Worm (Caenorhabditis elegans) whole organism, L3 larva: ENCODE data around the gene erfa-3.

Source experiments
- R02D3.7 ChIP-seq: fragments of 150-350 bp; optimal IDR thresholded peaks from 2 replicates; lab custom pipeline; 2014; ENCODE audit warnings: missing biosample characterization, missing genetic modification characterization
- ZK546.5 ChIP-seq: sonication (generic microtip); optimal IDR thresholded peaks from 2 replicates; lab custom pipeline; 2017; ENCODE audit warnings: missing biosample characterization, missing genetic modification characterization
- aly-2 ChIP-seq: fragments of 150-350 bp; optimal IDR thresholded peaks from 2 replicates; lab custom pipeline; 2014; ENCODE audit warnings: missing biosample characterization, missing genetic modification characterization
- ama-1 ChIP-seq: fragments of 150-350 bp; optimal IDR thresholded peaks from 2 replicates; lab custom pipeline; 2018
- ceh-16 ChIP-seq: sonication (generic microtip); optimal IDR thresholded peaks from 2 replicates; lab custom pipeline; 2017; ENCODE audit warnings: missing biosample characterization, missing genetic modification characterization
- ceh-28 ChIP-seq: fragments of 150-350 bp; optimal IDR thresholded peaks from 2 replicates; lab custom pipeline; 2014; ENCODE audit warnings: missing biosample characterization, missing genetic modification reagents, missing genetic modification characterization
- ceh-9 ChIP-seq: sonication (generic microtip); optimal IDR thresholded peaks from 2 replicates; lab custom pipeline; 2018; ENCODE audit warnings: missing biosample characterization, missing genetic modification characterization
- daf-12 ChIP-seq: fragments of 150-350 bp; optimal IDR thresholded peaks from 2 replicates; lab custom pipeline; 2014; ENCODE audit warnings: missing biosample characterization, missing genetic modification reagents, missing genetic modification characterization
- egl-27 ChIP-seq: sonication (generic microtip); optimal IDR thresholded peaks from 4 replicates; lab custom pipeline; 2017; ENCODE audit warnings: missing biosample characterization, missing genetic modification reagents, missing genetic modification characterization
- egl-5 ChIP-seq: fragments of 150-350 bp; optimal IDR thresholded peaks from 2 replicates; lab custom pipeline; 2017; ENCODE audit warnings: missing biosample characterization, missing genetic modification reagents, missing genetic modification characterization, inconsistent platforms
- elt-2 ChIP-seq: sonication (generic microtip); optimal IDR thresholded peaks from 2 replicates; lab custom pipeline; 2016; ENCODE audit warnings: missing genetic modification reagents, mild to moderate bottlenecking, missing genetic modification characterization, missing compliant biosample characterization
- eor-1 ChIP-seq, 2 experiments: fragments of 150-350 bp; optimal IDR thresholded peaks; 2 replicates each; lab custom pipeline; 2014 to 2018; ENCODE audit warnings: missing biosample characterization in 2 of 2, missing genetic modification characterization in 2 of 2
- fkh-2 ChIP-seq: fragments of 150-350 bp; optimal IDR thresholded peaks from 2 replicates; lab custom pipeline; 2014; ENCODE audit warnings: missing biosample characterization, missing genetic modification reagents, missing genetic modification characterization
- hmg-11 ChIP-seq: sonication (generic microtip); optimal IDR thresholded peaks from 2 replicates; lab custom pipeline; 2016; ENCODE audit warnings: missing genetic modification characterization, missing compliant biosample characterization
- jun-1 ChIP-seq: fragments of 150-350 bp; optimal IDR thresholded peaks from 2 replicates; lab custom pipeline; 2014; ENCODE audit warnings: missing biosample characterization, missing genetic modification reagents, missing genetic modification characterization
- lin-15B ChIP-seq: fragments of 150-350 bp; optimal IDR thresholded peaks from 2 replicates; lab custom pipeline; 2014; ENCODE audit warnings: missing biosample characterization, missing genetic modification characterization
- lsy-12 ChIP-seq: sonication (generic microtip); optimal IDR thresholded peaks from 2 replicates; lab custom pipeline; 2016; ENCODE audit warnings: mild to moderate bottlenecking, missing genetic modification characterization, missing compliant biosample characterization
- mdl-1 ChIP-seq: fragments of 150-350 bp; optimal IDR thresholded peaks from 2 replicates; lab custom pipeline; 2014; ENCODE audit warnings: missing biosample characterization, missing genetic modification characterization
- mml-1 ChIP-seq: fragments of 150-350 bp; sonication (generic microtip); optimal IDR thresholded peaks from 3 replicates; lab custom pipeline; 2014; ENCODE audit warnings: missing biosample characterization, missing genetic modification characterization
- nfya-1 ChIP-seq: sonication (generic microtip); optimal IDR thresholded peaks from 2 replicates; lab custom pipeline; 2017; ENCODE audit warnings: missing genetic modification characterization, mild to moderate bottlenecking, missing compliant biosample characterization, antibody characterized with exemption, moderate library complexity; ENCODE audit not compliant: insufficient read depth
- nhr-23 ChIP-seq: fragments of 150-350 bp; optimal IDR thresholded peaks from 2 replicates; lab custom pipeline; 2014; ENCODE audit warnings: missing biosample characterization, missing genetic modification reagents, missing genetic modification characterization
- nhr-237 ChIP-seq: fragments of 150-350 bp; optimal IDR thresholded peaks from 2 replicates; lab custom pipeline; 2014; ENCODE audit warnings: missing biosample characterization, missing genetic modification characterization
- nhr-25 ChIP-seq: sonication (generic microtip); optimal IDR thresholded peaks from 2 replicates; lab custom pipeline; 2017; ENCODE audit warnings: missing biosample characterization, missing genetic modification characterization
- nhr-28 ChIP-seq: fragments of 150-350 bp; optimal IDR thresholded peaks from 2 replicates; lab custom pipeline; 2014; ENCODE audit warnings: missing biosample characterization, missing genetic modification characterization
- nhr-43 ChIP-seq: sonication (generic microtip); optimal IDR thresholded peaks from 2 replicates; lab custom pipeline; 2016; ENCODE audit warnings: mild to moderate bottlenecking, missing genetic modification characterization, missing compliant biosample characterization; ENCODE audit not compliant: poor library complexity, severe bottlenecking
- nhr-67 ChIP-seq: fragments of 150-350 bp; optimal IDR thresholded peaks from 2 replicates; lab custom pipeline; 2014; ENCODE audit warnings: missing biosample characterization, missing genetic modification characterization
- nhr-76 ChIP-seq: fragments of 150-350 bp; sonication (generic microtip); optimal IDR thresholded peaks from 5 replicates; lab custom pipeline; 2014; ENCODE audit warnings: missing biosample characterization, missing genetic modification characterization
- nhr-77 ChIP-seq: fragments of 150-350 bp; optimal IDR thresholded peaks from 2 replicates; lab custom pipeline; 2014; ENCODE audit warnings: missing biosample characterization, missing genetic modification characterization
- pha-4 ChIP-seq: fragments of 150-350 bp; optimal IDR thresholded peaks from 2 replicates; lab custom pipeline; 2014; ENCODE audit warnings: missing biosample characterization, missing genetic modification reagents, missing genetic modification characterization
- pqm-1 ChIP-seq: fragments of 150-350 bp; optimal IDR thresholded peaks from 2 replicates; lab custom pipeline; 2017; ENCODE audit warnings: missing biosample characterization, missing genetic modification characterization, inconsistent platforms
- skn-1 ChIP-seq: fragments of 150-350 bp; optimal IDR thresholded peaks from 2 replicates; lab custom pipeline; 2014; ENCODE audit warnings: missing biosample characterization, missing genetic modification characterization
- snpc-4 ChIP-seq: fragments of 150-350 bp; optimal IDR thresholded peaks from 2 replicates; lab custom pipeline; 2014; ENCODE audit warnings: missing biosample characterization, missing genetic modification characterization
- tbx-2 ChIP-seq: sonication (generic microtip); optimal IDR thresholded peaks from 2 replicates; lab custom pipeline; 2016; ENCODE audit warnings: mild to moderate bottlenecking, missing genetic modification characterization, missing compliant biosample characterization
- unc-39 ChIP-seq: sonication (generic microtip); optimal IDR thresholded peaks from 4 replicates; lab custom pipeline; 2017; ENCODE audit warnings: missing biosample characterization, missing genetic modification characterization
- unc-62 ChIP-seq: fragments of 150-350 bp; sonication (generic microtip); optimal IDR thresholded peaks from 4 replicates; lab custom pipeline; 2014; ENCODE audit warnings: missing biosample characterization, missing genetic modification reagents, missing genetic modification characterization
- zag-1 ChIP-seq: fragments of 150-350 bp; optimal IDR thresholded peaks from 2 replicates; lab custom pipeline; 2014; ENCODE audit warnings: missing biosample characterization, missing genetic modification characterization
- ztf-11 ChIP-seq: fragments of 150-350 bp; optimal IDR thresholded peaks from 2 replicates; lab custom pipeline; 2014; ENCODE audit warnings: missing biosample characterization, missing genetic modification characterization

The erfa-3 gene

DNA sequence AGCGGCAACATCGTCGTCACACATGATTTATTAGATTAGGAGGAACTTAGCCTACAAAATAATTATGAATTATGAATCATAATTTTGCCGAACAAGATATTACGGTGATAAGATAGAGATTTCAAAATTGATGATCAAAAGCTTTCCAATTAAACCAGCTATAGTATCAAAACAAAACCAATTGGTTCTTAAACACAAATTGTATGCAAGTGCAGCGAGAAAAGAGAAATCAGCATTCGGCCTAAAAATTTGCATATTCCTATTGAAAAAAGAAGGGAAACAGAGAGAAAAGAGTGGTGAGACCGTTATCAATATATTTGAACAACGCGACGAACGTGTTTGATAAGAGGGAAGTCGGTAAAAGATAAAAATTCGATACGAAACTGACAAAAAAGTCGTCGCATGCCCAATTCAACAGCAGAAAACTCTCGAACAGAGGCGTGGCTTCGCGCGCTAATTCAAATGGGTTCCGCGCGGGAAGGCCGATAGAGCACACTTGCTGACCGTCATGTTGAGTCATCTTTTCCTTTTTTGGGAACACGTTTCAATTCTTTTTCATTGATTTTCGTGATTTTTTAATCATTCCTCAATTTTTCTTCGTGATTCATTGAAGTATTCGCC lies 34.7 kb downstream of the erfa-3 start, which contains the start of gene act-2 (continued):
- TF ChIP-seq nhr-77: no peak
- no peak for TF ChIP-seq nhr-43 (tag; lab: Kevin White, UChicago)
- TF ChIP-seq tbx-2 (tag; lab: Kevin White, UChicago): peak; percentile 34
- TF ChIP-seq nhr-237: no peak

DNA sequence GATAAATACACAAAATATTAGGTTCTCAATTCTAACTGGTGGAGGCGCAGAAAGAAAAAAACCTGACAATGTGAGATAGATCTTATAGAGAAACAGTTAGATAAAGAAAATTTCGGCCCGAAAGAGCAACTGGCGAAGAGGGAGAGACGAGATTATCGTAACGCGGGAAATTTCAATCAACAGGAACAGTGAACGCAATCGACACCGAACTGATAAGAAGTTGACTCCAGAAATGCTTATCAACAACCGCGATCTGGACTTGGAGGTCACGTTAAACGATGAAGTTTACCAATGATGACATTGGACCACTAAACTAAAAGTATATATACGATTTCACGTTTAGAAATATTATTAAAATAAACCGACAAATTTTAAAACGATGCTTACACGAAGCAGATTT lies 36.5 kb downstream of the erfa-3 start:
- TF ChIP-seq jun-1 (tag; lab: Kevin White, UChicago): peak; percentile 4
- TF ChIP-seq egl-27: no peak
- peak; percentile 94 for TF ChIP-seq ama-1 (lab: Kevin White, UChicago)
- TF ChIP-seq nhr-25: peak; percentile 72
- TF ChIP-seq pha-4: peak; percentile 32
- peak; percentile 52 for TF ChIP-seq elt-2 (tag; lab: Kevin White, UChicago)
- no peak for TF ChIP-seq nhr-237
- TF ChIP-seq nhr-76 (tag; lab: Kevin White, UChicago): no peak
- peak; percentile 8 for TF ChIP-seq egl-5 (tag; lab: Kevin White, UChicago)

DNA sequence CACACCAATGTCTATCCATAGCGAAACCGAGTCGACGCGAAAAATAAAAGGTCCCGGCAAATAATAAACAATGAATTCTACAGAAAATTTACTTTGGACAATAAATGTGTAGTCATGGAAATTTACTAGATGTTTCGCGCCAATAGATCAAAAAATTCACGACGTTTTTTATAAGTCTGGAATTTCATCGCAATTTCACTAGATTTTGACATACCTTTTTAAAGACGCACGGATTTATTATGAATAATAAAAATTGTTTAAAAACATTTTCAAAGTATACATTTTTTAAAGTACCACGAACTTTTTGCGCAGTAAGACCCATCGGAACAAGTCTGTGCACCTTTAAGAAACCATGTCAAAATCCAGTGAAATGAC lies 36.9 kb downstream of the erfa-3 start:
- TF ChIP-seq jun-1 (tag; lab: Kevin White, UChicago): no peak
- TF ChIP-seq nhr-43 (tag; lab: Kevin White, UChicago): peak; percentile 14
- no peak for TF ChIP-seq zag-1 (tag; lab: Kevin White, UChicago)
- peak; percentile 34 for TF ChIP-seq tbx-2 (tag; lab: Kevin White, UChicago)
- TF ChIP-seq pha-4: no peak

DNA sequence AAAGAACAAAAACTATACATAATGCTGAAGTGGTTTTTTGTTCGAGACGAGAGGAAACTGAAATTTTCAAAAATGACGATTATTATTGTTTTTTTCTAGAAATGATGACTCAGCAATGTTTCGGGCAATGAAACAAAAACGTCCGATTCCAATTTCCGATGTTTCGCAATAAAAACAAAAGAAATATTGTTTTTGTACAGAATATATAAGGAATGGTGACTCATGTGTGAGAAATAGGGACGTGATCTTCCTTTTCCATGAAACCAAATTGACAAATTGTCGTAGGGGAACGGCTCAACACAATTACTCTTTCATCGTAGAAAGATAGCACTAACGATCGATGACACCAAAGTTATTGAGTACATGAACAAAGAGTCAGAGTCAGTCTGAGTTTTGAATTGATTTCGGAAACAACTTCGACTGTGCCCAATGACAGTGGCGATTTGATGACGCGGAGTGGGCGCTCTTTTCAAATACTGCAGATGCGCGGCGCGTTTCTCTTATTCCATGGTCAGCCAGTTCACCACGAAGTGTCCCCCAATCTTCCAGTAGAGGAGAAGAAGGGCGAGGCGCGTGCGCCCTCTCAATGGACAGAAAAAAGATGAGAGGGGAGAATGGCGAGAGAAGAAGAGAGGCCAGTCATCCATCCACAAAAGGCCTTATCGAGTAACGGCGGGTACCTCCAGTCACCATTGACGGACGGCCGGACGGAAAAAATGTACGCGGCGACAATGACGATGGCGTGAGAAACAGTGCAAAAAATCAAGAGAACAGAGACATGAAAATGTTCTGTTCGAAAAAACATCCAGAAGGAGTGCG lies 37.5 kb downstream of the erfa-3 start:
- TF ChIP-seq nhr-28 (tag; lab: Kevin White, UChicago) (no peak), aly-2 (no peak), lsy-12 (tag; lab: Kevin White, UChicago) (no peak), ceh-9 (no peak), mml-1 (tag; lab: Kevin White, UChicago) (no peak), pqm-1 (tag; lab: Kevin White, UChicago) (no peak), pha-4 (no peak), nfya-1 (tag; lab: Kevin White, UChicago) (peak; percentile 78), ztf-11 (tag; lab: Kevin White, UChicago) (no peak), fkh-2 (tag; lab: Kevin White, UChicago) (no peak), nhr-67 (tag; lab: Kevin White, UChicago) (no peak), ZK546.5 (tag; lab: Kevin White, UChicago) (no peak), egl-27 (no peak), snpc-4 (tag; lab: Kevin White, UChicago) (peak; percentile 28), R02D3.7 (tag; lab: Kevin White, UChicago) (no peak), unc-39 (tag; lab: Kevin White, UChicago) (no peak), daf-12 (tag; lab: Kevin White, UChicago) (no peak), nhr-23 (tag; lab: Kevin White, UChicago) (peak; percentile 26), mdl-1 (peak; percentile 23), unc-62 (GFP tag; lab: Kevin White, UChicago) (no peak), jun-1 (tag; lab: Kevin White, UChicago) (no peak), nhr-77 (no peak), ama-1 (lab: Kevin White, UChicago) (peak; percentile 64), ceh-28 (tag; lab: Kevin White, UChicago) (no peak), egl-5 (tag; lab: Kevin White, UChicago) (no peak), eor-1 (tag; optimal IDR thresholded peaks at IDR 0.05; lab: Kevin White, UChicago) (no peak), hmg-11 (tag; lab: Kevin White, UChicago) (peak; percentile 85), ceh-16 (no peak), lin-15B (tag; lab: Kevin White, UChicago) (peak; percentile 61), skn-1 (tag; lab: Kevin White, UChicago) (no peak), nhr-25 (peak; percentile 68)
